Fruit fly (Drosophila melanogaster): ENCODE results near the gene Hus1-like.

The Hus1-like gene

DNA sequence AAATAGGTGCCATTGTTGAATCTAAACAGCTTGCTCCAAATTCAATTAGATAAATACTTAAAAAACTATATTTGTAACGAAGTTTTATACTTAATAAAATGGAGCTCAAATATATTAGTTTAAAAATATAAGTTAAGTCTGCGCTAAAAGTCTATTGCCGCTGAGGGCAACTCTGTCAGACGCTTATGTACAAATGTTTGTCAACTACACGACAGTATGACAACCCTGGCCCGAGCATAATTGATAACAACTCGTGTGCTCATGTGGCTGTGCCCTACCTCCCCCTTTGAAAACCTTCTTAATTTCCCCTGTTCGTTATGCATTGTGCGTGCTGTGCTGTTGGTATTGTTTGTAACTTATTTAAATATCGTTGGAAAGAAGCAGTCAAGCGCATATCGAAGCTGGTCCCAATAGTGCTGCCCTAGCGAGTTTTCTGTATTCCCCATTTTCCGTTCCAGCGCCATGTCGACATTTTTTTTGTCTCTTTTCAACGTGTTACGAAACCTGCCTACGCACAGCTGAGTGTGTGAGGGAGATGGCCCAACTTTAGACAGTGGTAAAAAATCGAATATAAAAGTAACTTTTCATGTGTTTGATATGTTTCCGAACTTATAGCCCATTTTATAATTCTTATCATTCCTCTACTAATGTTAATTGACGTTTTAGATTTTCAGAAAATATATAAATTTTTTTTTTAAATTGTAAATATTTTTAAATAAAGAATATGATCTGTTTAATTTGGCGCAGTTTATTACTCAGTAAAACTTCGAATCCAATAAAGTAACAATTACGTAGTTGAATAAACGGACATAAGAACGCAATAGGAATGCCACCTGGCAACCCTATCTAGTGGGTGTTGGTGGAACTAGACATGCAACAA, 6.8 kb downstream of the Hus1-like start (continued):
- no peak for TF ChIP-seq hkb (optimal IDR thresholded peaks at IDR 0.05)
- peak; percentile 65 for TF ChIP-seq hkb (GFP tag; IDR thresholded peaks at IDR 0.05)
- TF ChIP-seq gem (tag; optimal IDR thresholded peaks at IDR 0.05) = peak; percentile 90
- TF ChIP-seq CG17802 (tag; optimal IDR thresholded peaks at IDR 0.05) = no peak
- TF ChIP-seq CG4617 (GFP tag; optimal IDR thresholded peaks at IDR 0.05; ENCODE audit: borderline replicate concordance) = peak; percentile 13
- no peak for TF ChIP-seq hb (GFP tag; IDR thresholded peaks at IDR 0.05; ENCODE audit: partially characterized antibody)
- TF ChIP-seq CG2889 (GFP tag; IDR thresholded peaks at IDR 0.05) = 0 out of 3 replicates have a peak, but pooled peaks have one; percentile 6
- TF ChIP-seq slbo (GFP tag; IDR thresholded peaks at IDR 0.05) = peak; percentile 68
- TF ChIP-seq ems (GFP tag; optimal IDR thresholded peaks at IDR 0.05) = no peak
- TF ChIP-seq fd64A (GFP tag; optimal IDR thresholded peaks at IDR 0.05) = peak; percentile 20
- peak; percentile 46; the same call in 1 of the 2 replicates for TF ChIP-seq CG9215 (GFP tag; IDR thresholded peaks at IDR 0.05)
- no peak for TF ChIP-seq Antp (GFP tag; optimal IDR thresholded peaks at IDR 0.05)

DNA sequence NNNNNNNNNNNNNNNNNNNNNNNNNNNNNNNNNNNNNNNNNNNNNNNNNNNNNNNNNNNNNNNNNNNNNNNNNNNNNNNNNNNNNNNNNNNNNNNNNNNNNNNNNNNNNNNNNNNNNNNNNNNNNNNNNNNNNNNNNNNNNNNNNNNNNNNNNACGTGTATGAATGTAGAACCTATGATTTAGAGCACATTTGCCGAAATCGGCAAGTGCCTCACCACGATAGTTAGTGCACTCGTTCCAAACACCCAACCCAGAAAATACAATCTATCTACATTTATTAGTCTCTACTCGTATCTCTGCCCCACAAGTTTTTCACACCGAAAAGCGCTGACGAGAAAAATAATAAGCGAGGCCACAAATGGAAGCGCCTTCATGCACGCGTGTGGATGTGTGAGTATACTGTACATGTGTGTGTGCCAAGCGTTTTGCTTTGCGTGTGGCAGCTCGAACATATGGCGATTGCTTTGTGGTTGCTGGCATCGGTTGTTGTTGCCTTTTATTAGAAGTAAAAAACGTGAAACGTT, 7.7 kb downstream of the Hus1-like start:
- TF ChIP-seq E2f1 (GFP tag; IDR thresholded peaks at IDR 0.05) = peak; percentile 23; the same call in 1 of the 2 replicates
- TF ChIP-seq HmgZ (tag; optimal IDR thresholded peaks at IDR 0.05) = peak; percentile 4
- no peak for TF ChIP-seq CrebB (tag; optimal IDR thresholded peaks at IDR 0.05)
- TF ChIP-seq ac (GFP tag; optimal IDR thresholded peaks at IDR 0.05) = no peak
- peak; percentile 9 for TF ChIP-seq Ssrp (tag; optimal IDR thresholded peaks at IDR 0.05)
- peak; percentile 62 for TF ChIP-seq CG12769 (tag; optimal IDR thresholded peaks at IDR 0.05)
- no peak for TF ChIP-seq CG17186 (GFP tag; optimal IDR thresholded peaks at IDR 0.05)
- TF ChIP-seq CG8089 (GFP tag; optimal IDR thresholded peaks at IDR 0.05) = no peak
- TF ChIP-seq CG10979 (tag; optimal IDR thresholded peaks at IDR 0.05) = no peak
- peak; percentile 36 for TF ChIP-seq Lpt (GFP tag; optimal IDR thresholded peaks at IDR 0.05)
- no peak for TF ChIP-seq YL-1 (GFP tag; optimal IDR thresholded peaks at IDR 0.05)
- no peak for TF ChIP-seq CG10366 (GFP tag; IDR thresholded peaks at IDR 0.05)
- TF ChIP-seq CG9437 (GFP tag; optimal IDR thresholded peaks at IDR 0.05) = no peak
- peak; percentile 17 for TF ChIP-seq run (tag; optimal IDR thresholded peaks at IDR 0.05)
- no peak for TF ChIP-seq Dip3 (GFP tag; optimal IDR thresholded peaks at IDR 0.05)
- TF ChIP-seq disco-r (GFP tag; optimal IDR thresholded peaks at IDR 0.05) = no peak
- TF ChIP-seq sr (GFP tag; IDR thresholded peaks at IDR 0.05) = no peak
- peak; percentile 20 for TF ChIP-seq CG13424 (tag; optimal IDR thresholded peaks at IDR 0.05)
- peak in 1 of 2 experiments; percentile 8 for TF ChIP-seq crp (GFP tag; optimal IDR thresholded peaks at IDR 0.05)
- TF ChIP-seq CG5180 (GFP tag; optimal IDR thresholded peaks at IDR 0.05) = no peak
- TF ChIP-seq gsb-n (tag; optimal IDR thresholded peaks at IDR 0.05) = no peak
- no peak for TF ChIP-seq en (GFP tag; optimal IDR thresholded peaks at IDR 0.05)
- TF ChIP-seq Ptx1 (GFP tag; IDR thresholded peaks at IDR 0.05) = 0 out of 2 replicates have a peak, but pooled peaks have one; percentile 39
- no peak for TF ChIP-seq CG4707 (GFP tag; optimal IDR thresholded peaks at IDR 0.05)
- TF ChIP-seq unpg (GFP tag; optimal IDR thresholded peaks at IDR 0.05) = peak; percentile 21
- no peak for TF ChIP-seq CG12236 (GFP tag; optimal IDR thresholded peaks at IDR 0.05)
- peak; percentile 24; the same call in 1 of the 3 replicates for TF ChIP-seq CG16813 (GFP tag; IDR thresholded peaks at IDR 0.05; ENCODE audit: partially characterized antibody)
- peak; percentile 18 for TF ChIP-seq CG7839 (tag; optimal IDR thresholded peaks at IDR 0.05)
- TF ChIP-seq pb (GFP tag; optimal IDR thresholded peaks at IDR 0.05) = no peak
- no peak for TF ChIP-seq gem (tag; optimal IDR thresholded peaks at IDR 0.05)
- no peak for TF ChIP-seq Sin3A (optimal IDR thresholded peaks at IDR 0.05)
- peak; percentile 19 for TF ChIP-seq Ets65A (GFP tag)
- TF ChIP-seq unc-4 (GFP tag; IDR thresholded peaks at IDR 0.05; ENCODE audit: partially characterized antibody) = peak; percentile 52
- TF ChIP-seq CG15601 (tag; optimal IDR thresholded peaks at IDR 0.05) = no peak
- TF ChIP-seq ftz-f1 (GFP tag; optimal IDR thresholded peaks at IDR 0.05) = peak; percentile 68
- TF ChIP-seq z (GFP tag; IDR thresholded peaks at IDR 0.05) = peak; percentile 77; the same call in 2 of the 3 replicates
- no peak for TF ChIP-seq ase (GFP tag; IDR thresholded peaks at IDR 0.05)
